Fruit fly (Drosophila melanogaster) whole organism, embryonic: ENCODE data around the gene CG15336.
A peak's percentile ranks its signal among the peaks of the same experiment; 100 is the strongest.

ENCODE experiments used
- Ada2b ChIP-seq: fragments of 200-800 bp; sonication (Bioruptor generic); IDR thresholded peaks from 2 replicates; pipeline ENCODE4 v1.3.6; 2022; ENCODE audit warnings: missing biosample characterization, missing genetic modification characterization
- Adf1 ChIP-seq: fragments of 200-800 bp; sonication (Bioruptor generic); IDR thresholded peaks from 2 replicates; pipeline ENCODE4 v1.3.6; 2022; ENCODE audit warnings: missing biosample characterization, missing genetic modification characterization
- Atf-2 ChIP-seq: fragments of 200-800 bp; sonication (Bioruptor generic); optimal IDR thresholded peaks from 2 replicates; lab custom pipeline; 2016; ENCODE audit warnings: missing biosample characterization, missing genetic modification characterization
- CG10462 ChIP-seq: fragments of 200-800 bp; sonication (Bioruptor generic); optimal IDR thresholded peaks from 2 replicates; lab custom pipeline; 2016; ENCODE audit warnings: missing biosample characterization, missing genetic modification characterization
- CG10543 ChIP-seq: fragments of 200-800 bp; sonication (Bioruptor generic); optimal IDR thresholded peaks from 3 replicates; lab custom pipeline; 2017; ENCODE audit warnings: missing biosample characterization, mild to moderate bottlenecking, missing genetic modification characterization, moderate library complexity
- CG11398 ChIP-seq: fragments of 200-800 bp; sonication (Bioruptor generic); optimal IDR thresholded peaks from 2 replicates; lab custom pipeline; 2016; ENCODE audit warnings: missing biosample characterization, missing genetic modification characterization
- CG11456 ChIP-seq: fragments of 200-800 bp; sonication (Bioruptor generic); IDR thresholded peaks from 3 replicates; pipeline ENCODE4 v1.3.6; 2022; ENCODE audit warnings: missing biosample characterization, missing genetic modification characterization
- CG11696 ChIP-seq: fragments of 200-800 bp; sonication (Bioruptor generic); IDR thresholded peaks from 2 replicates; pipeline ENCODE4 v1.3.6; 2022; ENCODE audit warnings: missing biosample characterization, missing genetic modification characterization
- CG14441 ChIP-seq: fragments of 200-800 bp; sonication (Bioruptor generic); IDR thresholded peaks from 2 replicates; pipeline ENCODE4 v1.3.6; 2022; ENCODE audit warnings: missing biosample characterization, missing genetic modification characterization
- CG14965 ChIP-seq: fragments of 200-800 bp; sonication (Bioruptor generic); optimal IDR thresholded peaks from 2 replicates; lab custom pipeline; 2016; ENCODE audit warnings: missing biosample characterization, missing genetic modification characterization, borderline replicate concordance
- CG15601 ChIP-seq: fragments of 200-800 bp; sonication (Bioruptor generic); optimal IDR thresholded peaks from 3 replicates; lab custom pipeline; 2019; ENCODE audit warnings: missing biosample characterization, mild to moderate bottlenecking, missing genetic modification characterization, moderate library complexity
- CG2202 ChIP-seq: fragments of 200-800 bp; sonication (Bioruptor generic); optimal IDR thresholded peaks from 2 replicates; lab custom pipeline; 2018; ENCODE audit warnings: missing biosample characterization, mild to moderate bottlenecking, missing genetic modification characterization
- CG30403 ChIP-seq: fragments of 200-800 bp; sonication (Bioruptor generic); optimal IDR thresholded peaks from 3 replicates; lab custom pipeline; 2016; ENCODE audit warnings: missing biosample characterization, missing genetic modification characterization
- CG31441 ChIP-seq: fragments of 200-800 bp; sonication (Bioruptor generic); IDR thresholded peaks from 2 replicates; pipeline ENCODE4 v1.3.6; 2022; ENCODE audit warnings: missing biosample characterization, missing genetic modification characterization
- CG32532 ChIP-seq: fragments of 200-800 bp; sonication (Bioruptor generic); IDR thresholded peaks from 2 replicates; pipeline ENCODE4 v1.3.6; 2022; ENCODE audit warnings: missing biosample characterization, missing genetic modification characterization
- CG3281 ChIP-seq: fragments of 200-800 bp; sonication (Bioruptor generic); optimal IDR thresholded peaks from 3 replicates; lab custom pipeline; 2017; ENCODE audit warnings: missing biosample characterization, mild to moderate bottlenecking, missing genetic modification characterization
- CG3995 ChIP-seq: fragments of 200-800 bp; sonication (Bioruptor generic); optimal IDR thresholded peaks from 3 replicates; lab custom pipeline; 2016; ENCODE audit warnings: missing biosample characterization, missing genetic modification characterization
- CG4707 ChIP-seq: fragments of 200-800 bp; sonication (Bioruptor generic); optimal IDR thresholded peaks from 2 replicates; lab custom pipeline; 2018; ENCODE audit warnings: missing biosample characterization, mild to moderate bottlenecking, missing genetic modification characterization, moderate library complexity
- CG6683 ChIP-seq: fragments of 200-800 bp; sonication (Bioruptor generic); optimal IDR thresholded peaks from 2 replicates; lab custom pipeline; 2017; ENCODE audit warnings: missing biosample characterization, mild to moderate bottlenecking, missing genetic modification characterization, missing genetic modification reagents
- CG6765 ChIP-seq: fragments of 200-800 bp; sonication (Bioruptor generic); optimal IDR thresholded peaks from 3 replicates; lab custom pipeline; 2017; ENCODE audit warnings: missing biosample characterization, mild to moderate bottlenecking, missing genetic modification characterization
- CG6813 ChIP-seq: fragments of 200-800 bp; sonication (Bioruptor generic); optimal IDR thresholded peaks from 2 replicates; lab custom pipeline; 2017; ENCODE audit warnings: missing biosample characterization, missing genetic modification characterization, mild to moderate bottlenecking, moderate library complexity, missing genetic modification reagents
- Chrac-16 ChIP-seq: fragments of 200-800 bp; sonication (Bioruptor generic); optimal IDR thresholded peaks from 3 replicates; lab custom pipeline; 2016; ENCODE audit warnings: missing biosample characterization, missing genetic modification characterization
- D19A ChIP-seq: fragments of 200-800 bp; optimal IDR thresholded peaks from 3 replicates; lab custom pipeline; 2019; ENCODE audit warnings: missing biosample characterization, mild to moderate bottlenecking, missing genetic modification characterization, moderate library complexity
- Dfd ChIP-seq, 2 experiments: fragments of >200 bp; optimal IDR thresholded peaks; 2 replicates each; lab custom pipeline; 2017; ENCODE audit warnings: missing biosample characterization in 2 of 2, missing genetic modification characterization in 2 of 2
- Doc3 ChIP-seq: fragments of 200-800 bp; sonication (Bioruptor generic); IDR thresholded peaks from 3 replicates; pipeline ENCODE4 v1.3.6; 2022; ENCODE audit warnings: missing biosample characterization, missing genetic modification characterization; ENCODE audit not compliant: partially characterized antibody
- Fer3 ChIP-seq: fragments of 200-800 bp; sonication (Bioruptor generic); optimal IDR thresholded peaks from 2 replicates; lab custom pipeline; 2018; ENCODE audit warnings: missing biosample characterization, mild to moderate bottlenecking, missing genetic modification characterization, moderate library complexity
- HmgZ ChIP-seq: fragments of 200-800 bp; sonication (Bioruptor generic); optimal IDR thresholded peaks from 2 replicates; lab custom pipeline; 2018; ENCODE audit warnings: missing biosample characterization, mild to moderate bottlenecking, missing genetic modification characterization
- Lim3 ChIP-seq: fragments of 200-800 bp; sonication (Bioruptor generic); IDR thresholded peaks from 2 replicates; pipeline ENCODE4 v1.3.6; 2022; ENCODE audit warnings: missing biosample characterization, missing genetic modification characterization
- Mrtf ChIP-seq: fragments of 200-800 bp; sonication (Bioruptor generic); IDR thresholded peaks from 3 replicates; pipeline ENCODE4 v1.3.6; 2022; ENCODE audit warnings: missing biosample characterization, missing genetic modification characterization
- Pdp1 ChIP-seq, 2 experiments: fragments of 200-800 bp; sonication (Bioruptor generic); optimal IDR thresholded peaks; 3 replicates each; lab custom pipeline; 2016; ENCODE audit warnings: missing biosample characterization in 2 of 2, missing genetic modification characterization in 2 of 2, mild to moderate bottlenecking in 1 of 2, moderate library complexity in 1 of 2
- Usf ChIP-seq: fragments of 200-800 bp; sonication (Bioruptor generic); optimal IDR thresholded peaks from 2 replicates; lab custom pipeline; 2017; ENCODE audit warnings: missing genotype, missing biosample characterization, missing genetic modification characterization
- bbx ChIP-seq: fragments of 200-800 bp; sonication (Bioruptor generic); IDR thresholded peaks from 2 replicates; pipeline ENCODE4 v1.3.6; 2022; ENCODE audit warnings: missing biosample characterization, missing genetic modification characterization; ENCODE audit not compliant: partially characterized antibody
- chm ChIP-seq: fragments of 200-800 bp; sonication (Bioruptor generic); IDR thresholded peaks from 2 replicates; pipeline ENCODE4 v1.3.6; 2022; ENCODE audit warnings: missing biosample characterization, missing genetic modification characterization
- chn ChIP-seq: fragments of 200-800 bp; sonication (Bioruptor generic); optimal IDR thresholded peaks from 2 replicates; lab custom pipeline; 2016; ENCODE audit warnings: missing biosample characterization, missing genetic modification characterization
- crp ChIP-seq, 2 experiments: fragments of 200-800 bp; sonication (Bioruptor generic); optimal IDR thresholded peaks; 2 replicates in 1 of 2; 3 replicates in 1 of 2; lab custom pipeline; 2017; ENCODE audit warnings: missing biosample characterization in 2 of 2, missing genetic modification characterization in 2 of 2, mild to moderate bottlenecking in 1 of 2, moderate library complexity in 1 of 2
- esg ChIP-seq: fragments of 200-800 bp; sonication (Bioruptor generic); conservative IDR thresholded peaks from 2 replicates; pipeline ENCODE4 v1.3.6; 2022; ENCODE audit warnings: missing biosample characterization, missing genetic modification characterization
- fd64A ChIP-seq: fragments of 200-800 bp; sonication (Bioruptor generic); optimal IDR thresholded peaks from 3 replicates; lab custom pipeline; 2018; ENCODE audit warnings: missing biosample characterization, mild to moderate bottlenecking, missing genetic modification characterization
- knrl ChIP-seq: fragments of 200-800 bp; sonication (Bioruptor generic); IDR thresholded peaks from 3 replicates; pipeline ENCODE4 v1.3.6; 2022; ENCODE audit warnings: missing biosample characterization, missing genetic modification characterization; ENCODE audit not compliant: partially characterized antibody
- lilli ChIP-seq: fragments of 200-800 bp; sonication (Bioruptor generic); optimal IDR thresholded peaks from 3 replicates; lab custom pipeline; 2016; ENCODE audit warnings: missing biosample characterization, missing genetic modification characterization
- pnt ChIP-seq: fragments of 200-800 bp; sonication (Bioruptor generic); optimal IDR thresholded peaks from 3 replicates; lab custom pipeline; 2016; ENCODE audit warnings: missing biosample characterization, missing genetic modification characterization
- pum ChIP-seq: fragments of 200-800 bp; sonication (Bioruptor generic); optimal IDR thresholded peaks from 2 replicates; lab custom pipeline; 2016; ENCODE audit warnings: missing biosample characterization, missing genetic modification characterization
- sc ChIP-seq, 3 experiments: fragments of >200 bp in 2 of 3; fragments of 200-800 bp in 1 of 3; sonication (Bioruptor generic) in 1 of 3; optimal IDR thresholded peaks; 2 replicates in 2 of 3; 3 replicates in 1 of 3; lab custom pipeline; 2017; ENCODE audit warnings: mild to moderate bottlenecking in 1 of 3, missing biosample characterization in 1 of 3, missing genetic modification characterization in 1 of 3, missing genetic modification reagents in 1 of 3
- sd ChIP-seq: fragments of 200-800 bp; sonication (Bioruptor generic); optimal IDR thresholded peaks from 3 replicates; lab custom pipeline; 2018; ENCODE audit warnings: missing biosample characterization, mild to moderate bottlenecking, missing genetic modification characterization, moderate library complexity
- seq ChIP-seq: fragments of 200-800 bp; sonication (Bioruptor generic); IDR thresholded peaks from 2 replicates; pipeline ENCODE4 v1.3.6; 2022; ENCODE audit warnings: missing biosample characterization, missing genetic modification characterization
- sim ChIP-seq: fragments of 200-800 bp; sonication (Bioruptor generic); IDR thresholded peaks from 2 replicates; pipeline ENCODE4 v1.3.6; 2022; ENCODE audit warnings: missing biosample characterization, missing genetic modification characterization
- sug ChIP-seq: fragments of 200-800 bp; optimal IDR thresholded peaks from 2 replicates; lab custom pipeline; 2019; ENCODE audit warnings: missing biosample characterization, mild to moderate bottlenecking, missing genetic modification characterization, moderate library complexity
- ttk ChIP-seq: fragments of 200-800 bp; sonication (Bioruptor generic); IDR thresholded peaks from 2 replicates; pipeline ENCODE4 v2.1.2; 2022; ENCODE audit warnings: missing biosample characterization, missing genetic modification characterization
- tup ChIP-seq: fragments of 200-800 bp; sonication (Bioruptor generic); optimal IDR thresholded peaks from 2 replicates; lab custom pipeline; 2016; ENCODE audit warnings: missing biosample characterization, mild to moderate bottlenecking, missing genetic modification characterization, moderate library complexity
- zf30C ChIP-seq: fragments of 200-800 bp; sonication (Bioruptor generic); optimal IDR thresholded peaks from 3 replicates; lab custom pipeline; 2018; ENCODE audit warnings: missing biosample characterization, mild to moderate bottlenecking, missing genetic modification characterization

The CG15336 gene

DNA sequence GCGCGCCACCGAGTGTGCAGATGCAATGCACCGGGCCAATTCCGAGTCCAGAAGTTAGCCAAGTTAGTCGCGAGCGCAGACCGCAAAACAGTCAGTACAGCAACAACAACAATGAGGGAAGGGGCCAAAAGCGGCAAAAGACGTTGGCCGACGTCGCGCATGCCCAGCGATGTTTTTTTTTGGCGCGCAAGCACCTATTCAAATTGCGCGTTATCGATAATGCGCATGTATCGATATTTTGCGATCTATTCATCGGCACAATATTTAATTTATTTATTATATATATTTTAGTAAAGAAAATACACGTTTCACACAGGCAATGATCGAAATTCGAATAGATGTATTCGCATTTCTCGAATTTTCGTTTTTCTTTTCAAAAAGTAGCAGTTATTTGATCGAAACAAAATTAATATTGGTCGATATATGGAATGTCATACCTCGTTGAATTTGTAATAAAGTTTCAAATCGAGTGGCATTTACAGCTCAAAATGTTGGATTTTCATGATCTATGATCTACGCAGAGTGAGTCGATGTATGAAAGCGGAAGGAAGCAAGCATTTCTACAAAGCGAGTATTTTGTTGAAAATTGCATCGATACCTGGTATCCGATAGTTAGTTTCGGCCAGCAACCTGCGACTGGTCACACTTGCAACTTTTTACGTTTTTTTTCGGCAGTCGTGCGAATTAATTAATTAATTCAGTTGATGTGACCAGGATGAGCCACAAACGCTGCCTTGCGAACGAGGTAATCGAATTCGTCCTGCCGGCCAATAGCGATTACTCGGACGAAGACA lies 18.3 kb upstream of the CG15336 start, which contains the start of gene CG2116 (continued):
- TF ChIP-seq CG4707 (GFP tag; lab: Kevin White, UChicago) (no peak), CG11696 (GFP tag; lab: Robert Waterston, UW) (no peak), CG14965 (GFP tag; lab: Kevin White, UChicago) (no peak), CG2202 (tag; lab: Kevin White, UChicago) (no peak), Ada2b (GFP tag; lab: Robert Waterston, UW) (no peak), CG14441 (GFP tag; lab: Robert Waterston, UW) (no peak), Mrtf (no peak), Fer3 (tag; lab: Kevin White, UChicago) (no peak), CG3995 (GFP tag; lab: Kevin White, UChicago) (peak; percentile 46), CG11456 (GFP tag; lab: Robert Waterston, UW) (no peak), Chrac-16 (GFP tag; lab: Kevin White, UChicago) (no peak), knrl (peak; percentile 79), CG3281 (no peak), pum (no peak), Lim3 (GFP tag; lab: Robert Waterston, UW) (no peak), sc (optimal IDR thresholded peaks at IDR 0.05; lab: Kevin White, UChicago) (no peak), sc (GFP tag; optimal IDR thresholded peaks at IDR 0.05; lab: Kevin White, UChicago) (no peak), CG11398 (GFP tag; lab: Kevin White, UChicago) (no peak), Dfd (GFP tag; optimal IDR thresholded peaks at IDR 0.05; lab: Kevin White, UChicago) (no peak), crp (GFP tag; optimal IDR thresholded peaks at IDR 0.05; lab: Kevin White, UChicago) (peak in 1 of 2 experiments; percentile 25), Atf-2 (GFP tag; lab: Kevin White, UChicago) (no peak), tup (GFP tag; lab: Kevin White, UChicago) (no peak), CG15601 (tag; lab: Kevin White, UChicago) (no peak), Doc3 (peak; percentile 64), CG10462 (GFP tag; lab: Kevin White, UChicago) (no peak), CG32532 (GFP tag; lab: Robert Waterston, UW) (no peak), Pdp1 (GFP tag; optimal IDR thresholded peaks at IDR 0.05; lab: Kevin White, UChicago) (no peak), CG31441 (GFP tag; lab: Robert Waterston, UW) (no peak), chn (no peak), chm (GFP tag; lab: Robert Waterston, UW) (no peak), esg (GFP tag; lab: Robert Waterston, UW) (no peak), CG30403 (no peak), CG6765 (GFP tag; lab: Kevin White, UChicago) (no peak), seq (GFP tag; lab: Robert Waterston, UW) (no peak), D19A (tag; lab: Kevin White, UChicago) (no peak), pnt (GFP tag; lab: Kevin White, UChicago) (no peak), zf30C (no peak), fd64A (GFP tag; lab: Kevin White, UChicago) (no peak), bbx (GFP tag; lab: Robert Waterston, UW) (peak; percentile 63), sd (tag; lab: Kevin White, UChicago) (no peak), Adf1 (GFP tag; lab: Robert Waterston, UW) (no peak), CG10543 (GFP tag; lab: Kevin White, UChicago) (peak; percentile 9), HmgZ (tag; lab: Kevin White, UChicago) (no peak), lilli (GFP tag; lab: Kevin White, UChicago) (no peak), sim (GFP tag; lab: Robert Waterston, UW) (no peak), ttk (GFP tag; lab: Robert Waterston, UW) (no peak), CG6813 (GFP tag; lab: Kevin White, UChicago) (no peak), Usf (GFP tag; lab: Kevin White, UChicago) (no peak), CG6683 (no peak), sug (tag; lab: Kevin White, UChicago) (no peak)
